Fruit fly (Drosophila melanogaster) whole organism, embryonic: ENCODE results near the gene fiz.
A peak's percentile ranks its signal among the peaks of the same experiment; 100 is the strongest.

ENCODE experiments used
- CG11247 ChIP-seq: fragments of 200-800 bp; sonication (Bioruptor generic); IDR thresholded peaks from 2 replicates; pipeline ENCODE4 v1.3.6; 2022; ENCODE audit warnings: missing biosample characterization, missing genetic modification characterization
- CG12071 ChIP-seq: fragments of 200-800 bp; sonication (Bioruptor generic); optimal IDR thresholded peaks from 3 replicates; lab custom pipeline; 2018; ENCODE audit warnings: missing biosample characterization, mild to moderate bottlenecking, missing genetic modification characterization
- CG12769 ChIP-seq: fragments of 200-800 bp; sonication (Bioruptor generic); optimal IDR thresholded peaks from 2 replicates; lab custom pipeline; 2019; ENCODE audit warnings: missing biosample characterization, mild to moderate bottlenecking, missing genetic modification characterization, moderate library complexity
- CG13894 ChIP-seq: fragments of 200-800 bp; sonication (Bioruptor generic); optimal IDR thresholded peaks from 3 replicates; lab custom pipeline; 2018; ENCODE audit warnings: missing biosample characterization, mild to moderate bottlenecking, missing genetic modification characterization, moderate library complexity
- CG14014 ChIP-seq: fragments of 200-800 bp; sonication (Bioruptor generic); IDR thresholded peaks from 2 replicates; pipeline ENCODE4 v1.3.6; 2022; ENCODE audit warnings: missing biosample characterization, missing genetic modification characterization
- CG1602 ChIP-seq: fragments of 200-800 bp; sonication (Bioruptor generic); optimal IDR thresholded peaks from 3 replicates; lab custom pipeline; 2016; ENCODE audit warnings: missing biosample characterization, missing genetic modification characterization
- CG16779 ChIP-seq: fragments of 200-800 bp; sonication (Bioruptor generic); IDR thresholded peaks from 2 replicates; pipeline ENCODE4 v1.3.6; 2022; ENCODE audit warnings: missing biosample characterization, missing genetic modification characterization
- CG16815 ChIP-seq: fragments of 200-800 bp; sonication (Bioruptor generic); optimal IDR thresholded peaks from 3 replicates; lab custom pipeline; 2017; ENCODE audit warnings: missing biosample characterization, mild to moderate bottlenecking, missing genetic modification characterization
- CG17186 ChIP-seq: fragments of 200-800 bp; sonication (Bioruptor generic); optimal IDR thresholded peaks from 3 replicates; lab custom pipeline; 2017; ENCODE audit warnings: missing biosample characterization, missing genetic modification reagents, missing genetic modification characterization
- CG18262 ChIP-seq: fragments of 200-800 bp; optimal IDR thresholded peaks from 3 replicates; lab custom pipeline; 2019; ENCODE audit warnings: missing biosample characterization, mild to moderate bottlenecking, missing genetic modification characterization, moderate library complexity
- CG30431 ChIP-seq: fragments of 200-800 bp; sonication (Bioruptor generic); optimal IDR thresholded peaks from 2 replicates; lab custom pipeline; 2017; ENCODE audit warnings: missing biosample characterization, missing genetic modification characterization
- CG31365 ChIP-seq: fragments of 200-800 bp; sonication (Bioruptor generic); optimal IDR thresholded peaks from 2 replicates; lab custom pipeline; 2018; ENCODE audit warnings: missing biosample characterization, mild to moderate bottlenecking, missing genetic modification characterization
- CG5180 ChIP-seq: fragments of 200-800 bp; sonication (Bioruptor generic); optimal IDR thresholded peaks from 3 replicates; lab custom pipeline; 2017; ENCODE audit warnings: missing biosample characterization, missing genetic modification characterization, mild to moderate bottlenecking, moderate library complexity, missing genetic modification reagents
- CG6272 ChIP-seq: fragments of 200-800 bp; sonication (Bioruptor generic); IDR thresholded peaks from 2 replicates; pipeline ENCODE4 v1.3.6; 2022; ENCODE audit warnings: missing biosample characterization, missing genetic modification characterization
- CG6813 ChIP-seq: fragments of 200-800 bp; sonication (Bioruptor generic); optimal IDR thresholded peaks from 2 replicates; lab custom pipeline; 2017; ENCODE audit warnings: missing biosample characterization, missing genetic modification characterization, mild to moderate bottlenecking, moderate library complexity, missing genetic modification reagents
- CTCF ChIP-seq: fragments of 200-800 bp; sonication (Bioruptor generic); optimal IDR thresholded peaks from 2 replicates; lab custom pipeline; 2017; ENCODE audit warnings: missing biosample characterization, mild to moderate bottlenecking, missing genetic modification characterization, moderate library complexity
- CoRest ChIP-seq: fragments of 200-800 bp; sonication (Bioruptor generic); optimal IDR thresholded peaks from 3 replicates; lab custom pipeline; 2018; ENCODE audit warnings: missing biosample characterization, mild to moderate bottlenecking, missing genetic modification characterization, moderate library complexity
- Dip3 ChIP-seq: fragments of 200-800 bp; sonication (Bioruptor generic); optimal IDR thresholded peaks from 3 replicates; lab custom pipeline; 2016; ENCODE audit warnings: missing biosample characterization, missing genetic modification characterization
- Doc2 ChIP-seq: fragments of 200-800 bp; sonication (Bioruptor generic); IDR thresholded peaks from 2 replicates; pipeline ENCODE4 v1.3.6; 2022; ENCODE audit warnings: missing biosample characterization, missing genetic modification characterization
- HmgD ChIP-seq: fragments of 200-800 bp; sonication (Bioruptor generic); optimal IDR thresholded peaks from 3 replicates; lab custom pipeline; 2016; ENCODE audit warnings: missing biosample characterization, missing genetic modification characterization
- NC2α ChIP-seq: fragments of 200-800 bp; sonication (Bioruptor generic); optimal IDR thresholded peaks from 2 replicates; lab custom pipeline; 2016; ENCODE audit warnings: missing biosample characterization, missing genetic modification characterization
- Oli ChIP-seq: fragments of 200-800 bp; sonication (Bioruptor generic); optimal IDR thresholded peaks from 2 replicates; lab custom pipeline; 2018; ENCODE audit warnings: missing biosample characterization, mild to moderate bottlenecking, missing genetic modification characterization, moderate library complexity
- Opbp ChIP-seq: fragments of 200-800 bp; sonication (Bioruptor generic); IDR thresholded peaks from 3 replicates; pipeline ENCODE4 v1.3.6; 2022; ENCODE audit warnings: missing biosample characterization, missing genetic modification characterization; ENCODE audit not compliant: partially characterized antibody
- Rx ChIP-seq: fragments of 200-800 bp; sonication (Bioruptor generic); IDR thresholded peaks from 2 replicates; pipeline ENCODE4 v1.3.6; 2022; ENCODE audit warnings: missing biosample characterization, missing genetic modification characterization
- Sox100B ChIP-seq: fragments of 200-800 bp; sonication (Bioruptor generic); optimal IDR thresholded peaks from 3 replicates; lab custom pipeline; 2018; ENCODE audit warnings: missing biosample characterization, mild to moderate bottlenecking, missing genetic modification characterization
- cato ChIP-seq: fragments of 200-800 bp; sonication (Bioruptor generic); optimal IDR thresholded peaks from 2 replicates; lab custom pipeline; 2016; ENCODE audit warnings: missing biosample characterization, missing genetic modification characterization, borderline replicate concordance
- chinmo ChIP-seq: fragments of 200-800 bp; sonication (Bioruptor generic); IDR thresholded peaks from 4 replicates; pipeline ENCODE4 v1.3.6; 2022; ENCODE audit warnings: missing biosample characterization, missing genetic modification characterization; ENCODE audit not compliant: partially characterized antibody
- crol ChIP-seq: fragments of 200-800 bp; sonication (Bioruptor generic); IDR thresholded peaks from 2 replicates; pipeline ENCODE4 v1.3.6; 2022; ENCODE audit warnings: missing biosample characterization, missing genetic modification characterization
- dan ChIP-seq: fragments of 200-800 bp; sonication (Bioruptor generic); IDR thresholded peaks from 2 replicates; pipeline ENCODE4 v1.3.6; 2022; ENCODE audit warnings: missing biosample characterization, missing genetic modification characterization
- hkb ChIP-seq, 2 experiments: fragments of 200-800 bp in 1 of 2; fragments of >200 bp in 1 of 2; sonication (Bioruptor generic) in 1 of 2; IDR thresholded peaks in 1 of 2; optimal IDR thresholded peaks in 1 of 2; 2 replicates each; pipeline versions ENCODE4 v1.3.6 to Lab custom; 2017 to 2022; ENCODE audit warnings: missing biosample characterization in 1 of 2, missing genetic modification characterization in 1 of 2
- kah ChIP-seq: fragments of 200-800 bp; sonication (Bioruptor generic); optimal IDR thresholded peaks from 2 replicates; lab custom pipeline; 2018; ENCODE audit warnings: missing biosample characterization, mild to moderate bottlenecking, missing genetic modification characterization
- mld ChIP-seq: fragments of 200-800 bp; sonication (Bioruptor generic); IDR thresholded peaks from 3 replicates; pipeline ENCODE4 v1.3.6; 2022; ENCODE audit warnings: missing biosample characterization, missing genetic modification characterization; ENCODE audit not compliant: partially characterized antibody
- nmo ChIP-seq: fragments of 200-800 bp; sonication (Bioruptor generic); optimal IDR thresholded peaks from 2 replicates; lab custom pipeline; 2018; ENCODE audit warnings: missing biosample characterization, mild to moderate bottlenecking, missing genetic modification characterization, moderate library complexity
- sd ChIP-seq: fragments of 200-800 bp; sonication (Bioruptor generic); optimal IDR thresholded peaks from 3 replicates; lab custom pipeline; 2018; ENCODE audit warnings: missing biosample characterization, mild to moderate bottlenecking, missing genetic modification characterization, moderate library complexity
- sens ChIP-seq: fragments of 200-800 bp; sonication (Bioruptor generic); peaks from one replicate; lab custom pipeline; 2016; ENCODE audit warnings: missing biosample characterization, missing genetic modification characterization
- sqz ChIP-seq: fragments of 200-800 bp; sonication (Bioruptor generic); optimal IDR thresholded peaks from 3 replicates; lab custom pipeline; 2018; ENCODE audit warnings: missing biosample characterization, mild to moderate bottlenecking, missing genetic modification characterization
- trh ChIP-seq: fragments of 200-800 bp; sonication (Bioruptor generic); optimal IDR thresholded peaks from 2 replicates; lab custom pipeline; 2016; ENCODE audit warnings: missing biosample characterization, missing genetic modification characterization
- vvl ChIP-seq: fragments of 200-800 bp; sonication (Bioruptor generic); IDR thresholded peaks from 2 replicates; pipeline ENCODE4 v1.3.6; 2022; ENCODE audit warnings: missing biosample characterization, missing genetic modification characterization

fiz gene

DNA sequence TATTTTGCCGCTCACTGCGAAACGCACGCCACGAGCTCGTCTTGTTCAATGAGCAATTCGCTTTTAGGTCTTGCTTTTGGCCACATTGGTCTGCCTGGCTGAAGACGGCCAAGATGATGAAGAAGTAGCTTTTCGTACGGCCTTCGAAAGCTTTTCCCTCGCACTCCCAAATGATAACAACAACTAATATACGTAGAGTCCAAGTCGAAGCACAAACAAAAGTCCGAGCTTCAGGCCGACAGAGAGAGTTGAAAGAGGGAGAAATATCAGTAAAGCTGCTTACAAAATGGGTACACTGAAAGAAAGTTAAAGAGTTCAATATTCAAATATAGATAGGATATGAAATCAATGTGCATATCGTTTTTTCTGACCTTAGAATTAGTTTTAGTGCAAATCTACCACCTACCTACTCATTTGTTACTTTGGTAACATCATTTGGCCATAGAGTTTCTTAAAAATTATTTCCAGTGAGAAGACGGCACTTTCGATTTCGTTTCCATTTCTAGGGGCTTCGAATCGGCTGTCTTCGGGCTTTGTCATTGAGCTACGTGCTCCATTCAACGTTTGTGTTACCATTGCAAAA, 26.9 kb downstream of the fiz start, which contains the start of the genes CG45064 and CG45065 (continued):
- TF ChIP-seq Sox100B (GFP tag; lab: Kevin White, UChicago) (peak; percentile 86), cato (GFP tag; lab: Kevin White, UChicago) (peak; percentile 76), trh (peak; percentile 16), hkb (optimal IDR thresholded peaks at IDR 0.05; lab: Kevin White, UChicago) (no peak), hkb (GFP tag; IDR thresholded peaks at IDR 0.05; lab: Robert Waterston, UW) (peak; percentile 87), NC2α (GFP tag; lab: Kevin White, UChicago) (peak; percentile 41), CG14014 (GFP tag; lab: Robert Waterston, UW) (peak; percentile 62), HmgD (no peak), CG18262 (tag; lab: Kevin White, UChicago) (peak; percentile 87), Oli (tag; lab: Kevin White, UChicago) (peak; percentile 91), CG6813 (GFP tag; lab: Kevin White, UChicago) (peak; percentile 71), CoRest (tag; lab: Kevin White, UChicago) (peak; percentile 86)

DNA sequence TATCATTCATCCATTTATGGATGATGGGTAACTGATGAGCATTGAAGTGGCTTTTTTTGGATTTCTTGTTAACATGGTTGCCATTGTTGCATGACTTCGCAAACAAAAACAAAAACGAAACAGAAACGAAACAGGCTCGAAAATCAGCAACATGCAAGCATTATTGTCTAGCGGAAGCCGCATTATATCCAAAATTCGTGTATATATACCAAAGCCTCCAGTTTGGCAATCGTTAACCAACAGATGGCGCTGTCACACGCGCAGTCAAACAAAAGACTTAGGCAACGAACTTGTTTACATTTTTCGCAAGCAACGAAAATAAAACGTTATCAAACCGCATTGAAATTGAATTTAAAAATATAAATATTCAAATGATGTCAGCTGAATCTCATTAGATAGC, 30.6 kb downstream of the fiz start:
- TF ChIP-seq Doc2 (GFP tag; lab: Robert Waterston, UW) (no peak), vvl (peak; percentile 53; the same call in 1 of the 2 replicates), CG16815 (GFP tag; lab: Kevin White, UChicago) (no peak), Opbp (GFP tag; lab: Robert Waterston, UW) (no peak), CG12071 (no peak), CG11247 (GFP tag; lab: Robert Waterston, UW) (peak; percentile 65), Rx (GFP tag; lab: Robert Waterston, UW) (no peak), CTCF (GFP tag; lab: Kevin White, UChicago) (peak; percentile 86), CG6272 (GFP tag; lab: Robert Waterston, UW) (no peak), CG1602 (GFP tag; lab: Kevin White, UChicago) (no peak), nmo (GFP tag; lab: Kevin White, UChicago) (no peak), mld (GFP tag; lab: Robert Waterston, UW) (no peak), CG17186 (no peak), CG16779 (GFP tag; lab: Robert Waterston, UW) (no peak)

DNA sequence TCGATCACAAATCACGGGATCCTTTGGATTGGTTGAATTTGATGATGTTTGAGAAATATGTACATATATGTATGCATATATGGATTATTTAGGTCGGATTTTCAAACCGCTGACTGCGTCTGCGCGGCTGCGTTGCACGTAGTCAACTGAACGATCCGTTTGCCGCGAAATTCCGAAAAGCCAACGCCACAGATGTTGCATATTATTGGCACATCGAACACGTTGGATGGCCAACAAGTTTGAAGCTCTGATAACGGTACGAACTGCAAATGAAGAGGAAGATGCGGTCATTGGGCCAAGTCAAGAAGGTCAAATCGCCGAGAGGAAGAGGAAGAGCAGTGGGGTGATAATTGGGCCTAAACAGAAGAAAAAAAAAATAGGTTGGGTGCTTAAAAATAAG, 38.5 kb downstream of the fiz start, which contains the start of gene CG9518:
TSS of gene CG9518 (minus strand) at position 154 of the 400 bp plus-strand sequence.
- TF ChIP-seq chinmo (GFP tag; lab: Robert Waterston, UW), result 0 out of 4 replicates have a peak, but pooled peaks have one; percentile 29
- TF ChIP-seq CG5180 (GFP tag; lab: Kevin White, UChicago), result peak; percentile 97
- no peak for TF ChIP-seq Dip3 (GFP tag; lab: Kevin White, UChicago)
- TF ChIP-seq sens (GFP tag; lab: Kevin White, UChicago), result peak; percentile 25

DNA sequence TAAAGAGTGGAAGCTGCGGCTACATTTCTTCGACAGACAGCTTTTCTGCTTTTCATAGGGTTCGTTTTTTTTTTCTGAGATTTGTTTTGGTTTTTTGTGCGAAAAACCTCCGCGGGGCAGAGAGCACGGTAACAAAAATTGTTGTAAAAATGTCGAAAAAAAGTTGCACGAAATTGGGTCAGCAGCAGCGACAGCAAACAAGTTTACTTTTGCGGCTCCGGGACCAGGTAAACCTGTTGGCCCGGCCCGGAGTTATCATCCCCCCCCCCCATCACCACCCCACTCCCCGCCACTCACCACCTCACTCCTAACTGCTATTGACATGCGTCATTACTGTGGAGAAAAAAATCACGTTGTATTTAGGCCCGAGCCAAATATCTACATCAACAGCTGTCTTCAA, 41.1 kb downstream of the fiz start:
- TF ChIP-seq sqz (peak; percentile 53), chinmo (GFP tag; lab: Robert Waterston, UW) (0 out of 4 replicates have a peak, but pooled peaks have one; percentile 17), sd (tag; lab: Kevin White, UChicago) (peak; percentile 46), dan (no peak), crol (GFP tag; lab: Robert Waterston, UW) (peak; percentile 82), kah (GFP tag; lab: Kevin White, UChicago) (no peak), CG30431 (GFP tag; lab: Kevin White, UChicago) (no peak), CG31365 (tag; lab: Kevin White, UChicago) (no peak), CG13894 (tag; lab: Kevin White, UChicago) (peak; percentile 24), CG5180 (GFP tag; lab: Kevin White, UChicago) (peak; percentile 34), CG12769 (tag; lab: Kevin White, UChicago) (peak; percentile 64)
